Worm (Caenorhabditis elegans) whole organism, L1 larva: ENCODE measurements around the gene ngn-1.
A peak's percentile ranks its signal among the peaks of the same experiment; 100 is the strongest.

Experiments
- C04F5.9 ChIP-seq: sonication (generic microtip); optimal IDR thresholded peaks from 2 replicates; lab custom pipeline; 2016; ENCODE audit warnings: missing genetic modification characterization, missing compliant biosample characterization
- C16A3.4 ChIP-seq: fragments of 150-350 bp; optimal IDR thresholded peaks from 2 replicates; lab custom pipeline; 2014; ENCODE audit warnings: missing biosample characterization, missing genetic modification characterization
- C34B4.2 ChIP-seq: sonication (generic microtip); optimal IDR thresholded peaks from 2 replicates; lab custom pipeline; 2017; ENCODE audit warnings: mild to moderate bottlenecking, missing genetic modification characterization, missing compliant biosample characterization
- aha-1 ChIP-seq: fragments of 150-350 bp; optimal IDR thresholded peaks from 2 replicates; lab custom pipeline; 2014; ENCODE audit warnings: missing biosample characterization, missing genetic modification characterization
- blmp-1 ChIP-seq: fragments of 150-350 bp; optimal IDR thresholded peaks from 2 replicates; lab custom pipeline; 2014; ENCODE audit warnings: missing biosample characterization, missing genetic modification characterization
- ceh-8 ChIP-seq: fragments of 200-800 bp; sonication (Bioruptor generic); optimal IDR thresholded peaks from 2 replicates; lab custom pipeline; 2018; ENCODE audit warnings: mild to moderate bottlenecking, missing genetic modification characterization, moderate library complexity, missing compliant biosample characterization
- ceh-82 ChIP-seq, 3 experiments: fragments of 150-350 bp in 1 of 3; sonication (generic microtip) in 2 of 3; optimal IDR thresholded peaks; 2 replicates each; lab custom pipeline; 2014 to 2017; ENCODE audit warnings: missing biosample characterization in 3 of 3, missing genetic modification characterization in 3 of 3
- ceh-88 ChIP-seq: fragments of 200-800 bp; sonication (Bioruptor generic); IDR thresholded peaks from 2 replicates; pipeline ENCODE4 v1.3.6; 2022; ENCODE audit warnings: missing genetic modification characterization, missing compliant biosample characterization
- dpl-1 ChIP-seq, 3 experiments: fragments of 150-350 bp in 2 of 3; sonication (generic microtip) in 1 of 3; optimal IDR thresholded peaks; 2 replicates each; lab custom pipeline; 2014 to 2017; ENCODE audit warnings: missing biosample characterization in 3 of 3, missing genetic modification characterization in 3 of 3, missing genetic modification reagents in 3 of 3
- efl-1 ChIP-seq, 4 experiments: fragments of 150-350 bp; optimal IDR thresholded peaks in 3 of 4; peaks in 1 of 4; 1 replicate in 1 of 4; 2 replicates in 3 of 4; lab custom pipeline; 2014; ENCODE audit warnings: missing biosample characterization in 2 of 4, missing genetic modification characterization in 2 of 4, missing genetic modification reagents in 2 of 4
- elt-3 ChIP-seq, 6 experiments: fragments of 150-350 bp in 1 of 6; sonication (generic microtip); optimal IDR thresholded peaks; 2 replicates each; lab custom pipeline; 2017 to 2018; ENCODE audit warnings: missing biosample characterization in 6 of 6, missing genetic modification characterization in 6 of 6, inconsistent platforms in 1 of 6
- fkh-4 ChIP-seq: sonication (generic microtip); optimal IDR thresholded peaks from 2 replicates; lab custom pipeline; 2016; ENCODE audit warnings: missing compliant biosample characterization, missing genetic modification characterization, borderline replicate concordance
- fos-1 ChIP-seq: fragments of 150-350 bp; optimal IDR thresholded peaks from 2 replicates; lab custom pipeline; 2014; ENCODE audit warnings: missing biosample characterization, missing genetic modification characterization
- grh-1 ChIP-seq: fragments of 200-800 bp; sonication (Bioruptor generic); IDR thresholded peaks from 2 replicates; pipeline ENCODE4 v1.3.6; 2022; ENCODE audit warnings: missing genetic modification reagents, missing genetic modification characterization, missing compliant biosample characterization
- hlh-17 ChIP-seq: fragments of 200-800 bp; sonication (Bioruptor generic); optimal IDR thresholded peaks from 2 replicates; lab custom pipeline; 2018; ENCODE audit warnings: missing genetic modification characterization, mild to moderate bottlenecking, missing compliant biosample characterization, moderate library complexity, borderline replicate concordance
- hlh-4 ChIP-seq: sonication (generic microtip); optimal IDR thresholded peaks from 2 replicates; lab custom pipeline; 2016; ENCODE audit warnings: mild to moderate bottlenecking, missing genetic modification characterization, missing compliant biosample characterization
- hpl-2 ChIP-seq: fragments of 150-350 bp; optimal IDR thresholded peaks from 2 replicates; lab custom pipeline; 2014; ENCODE audit warnings: missing biosample characterization, missing genetic modification reagents, missing genetic modification characterization
- isw-1 ChIP-seq: fragments of 200-800 bp; sonication (Bioruptor generic); IDR thresholded peaks from 2 replicates; pipeline ENCODE4 v1.3.6; 2022; ENCODE audit warnings: missing genetic modification characterization, missing compliant biosample characterization
- jun-1 ChIP-seq: fragments of 150-350 bp; optimal IDR thresholded peaks from 2 replicates; lab custom pipeline; 2014; ENCODE audit warnings: missing biosample characterization, missing genetic modification reagents, missing genetic modification characterization
- lin-14 ChIP-seq: fragments of 200-800 bp; sonication (Bioruptor generic); optimal IDR thresholded peaks from 2 replicates; lab custom pipeline; 2018; ENCODE audit warnings: mild to moderate bottlenecking, missing genetic modification characterization, moderate library complexity, missing compliant biosample characterization
- lin-15B ChIP-seq: fragments of 150-350 bp; sonication (generic microtip); optimal IDR thresholded peaks from 3 replicates; lab custom pipeline; 2014; ENCODE audit warnings: missing biosample characterization, missing genetic modification characterization
- lin-35 ChIP-seq, 2 experiments: fragments of 150-350 bp; optimal IDR thresholded peaks; 2 replicates each; lab custom pipeline; 2014; ENCODE audit warnings: missing biosample characterization in 2 of 2, missing genetic modification characterization in 2 of 2, missing genetic modification reagents in 2 of 2
- lin-39 ChIP-seq: fragments of 150-350 bp; optimal IDR thresholded peaks from 2 replicates; lab custom pipeline; 2014; ENCODE audit warnings: missing biosample characterization, missing genetic modification reagents, missing genetic modification characterization
- lsy-2 ChIP-seq, 2 experiments: fragments of 150-350 bp; optimal IDR thresholded peaks; 2 replicates each; lab custom pipeline; 2014; ENCODE audit warnings: missing biosample characterization in 2 of 2, missing genetic modification characterization in 2 of 2
- mab-9 ChIP-seq: fragments of 200-800 bp; sonication (Bioruptor generic); IDR thresholded peaks from 2 replicates; pipeline ENCODE4 v1.3.6; 2022; ENCODE audit warnings: missing genetic modification reagents, missing genetic modification characterization, missing compliant biosample characterization
- mef-2 ChIP-seq: fragments of 150-350 bp; optimal IDR thresholded peaks from 2 replicates; lab custom pipeline; 2014; ENCODE audit warnings: missing biosample characterization, missing genetic modification characterization
- nhr-11 ChIP-seq: fragments of 150-350 bp; optimal IDR thresholded peaks from 2 replicates; lab custom pipeline; 2014; ENCODE audit warnings: missing biosample characterization, missing genetic modification characterization
- nhr-12 ChIP-seq: sonication (generic microtip); optimal IDR thresholded peaks from 2 replicates; lab custom pipeline; 2017; ENCODE audit warnings: missing biosample characterization, missing genetic modification characterization
- nhr-28 ChIP-seq: fragments of 150-350 bp; optimal IDR thresholded peaks from 2 replicates; lab custom pipeline; 2014; ENCODE audit warnings: missing biosample characterization, missing genetic modification characterization
- nhr-71 ChIP-seq: sonication (generic microtip); optimal IDR thresholded peaks from 2 replicates; lab custom pipeline; 2016; ENCODE audit warnings: mild to moderate bottlenecking, missing genetic modification characterization, moderate library complexity, missing compliant biosample characterization
- nhr-76 ChIP-seq: sonication (generic microtip); optimal IDR thresholded peaks from 2 replicates; lab custom pipeline; 2017; ENCODE audit warnings: missing biosample characterization, missing genetic modification characterization
- nhr-77 ChIP-seq: fragments of 150-350 bp; optimal IDR thresholded peaks from 2 replicates; lab custom pipeline; 2014; ENCODE audit warnings: missing biosample characterization, missing genetic modification characterization
- nhr-85 ChIP-seq: sonication (generic microtip); peaks from one replicate; lab custom pipeline; 2016; ENCODE audit warnings: missing genetic modification characterization, inconsistent platforms, missing compliant biosample characterization
- nhr-90 ChIP-seq: sonication (generic microtip); optimal IDR thresholded peaks from 2 replicates; lab custom pipeline; 2016; ENCODE audit warnings: mild to moderate bottlenecking, missing genetic modification characterization, missing compliant biosample characterization; ENCODE audit not compliant: poor library complexity
- pax-3 ChIP-seq: fragments of 200-800 bp; sonication (Bioruptor generic); optimal IDR thresholded peaks from 2 replicates; lab custom pipeline; 2018; ENCODE audit warnings: mild to moderate bottlenecking, missing genetic modification characterization, moderate library complexity, missing compliant biosample characterization
- pqm-1 ChIP-seq: sonication (generic microtip); optimal IDR thresholded peaks from 3 replicates; lab custom pipeline; 2017; ENCODE audit warnings: missing biosample characterization, missing genetic modification characterization
- rnt-1 ChIP-seq: sonication (generic microtip); optimal IDR thresholded peaks from 2 replicates; lab custom pipeline; 2016; ENCODE audit warnings: mild to moderate bottlenecking, missing genetic modification characterization, moderate library complexity, missing compliant biosample characterization
- sptf-1 ChIP-seq: fragments of 150-350 bp; optimal IDR thresholded peaks from 2 replicates; lab custom pipeline; 2014; ENCODE audit warnings: missing biosample characterization, missing genetic modification characterization
- sup-37 ChIP-seq: fragments of 200-800 bp; sonication (Bioruptor generic); optimal IDR thresholded peaks from 2 replicates; lab custom pipeline; 2018; ENCODE audit warnings: mild to moderate bottlenecking, missing genetic modification characterization, missing compliant biosample characterization
- swsn-7 ChIP-seq: sonication (generic microtip); optimal IDR thresholded peaks from 2 replicates; lab custom pipeline; 2016; ENCODE audit warnings: missing genetic modification characterization, missing compliant biosample characterization
- tlp-1 ChIP-seq: fragments of 150-350 bp; optimal IDR thresholded peaks from 2 replicates; lab custom pipeline; 2014; ENCODE audit warnings: missing biosample characterization, missing genetic modification characterization
- unc-130 ChIP-seq: fragments of 150-350 bp; optimal IDR thresholded peaks from 2 replicates; lab custom pipeline; 2017; ENCODE audit warnings: missing biosample characterization, missing genetic modification characterization, inconsistent platforms
- unc-30 ChIP-seq: sonication (generic microtip); optimal IDR thresholded peaks from 2 replicates; lab custom pipeline; 2017; ENCODE audit warnings: missing biosample characterization, missing genetic modification characterization
- unc-98 ChIP-seq: fragments of 200-800 bp; sonication (Bioruptor generic); IDR thresholded peaks from 2 replicates; pipeline ENCODE4 v1.3.6; 2022; ENCODE audit warnings: missing genetic modification characterization, missing compliant biosample characterization
- xbp-1 ChIP-seq: sonication (generic microtip); optimal IDR thresholded peaks from 2 replicates; lab custom pipeline; 2016; ENCODE audit warnings: missing genetic modification characterization, missing compliant biosample characterization
- ztf-11 ChIP-seq, 2 experiments: sonication (generic microtip); optimal IDR thresholded peaks; 2 replicates each; lab custom pipeline; 2016 to 2017; ENCODE audit warnings: missing genetic modification characterization in 2 of 2, missing biosample characterization in 1 of 2, missing compliant biosample characterization in 1 of 2

Gene ngn-1

ce11 chrIV:2642673-2643072, 14.6 kb upstream of the ngn-1 start, which contains the start of gene ric-8:
TSS of gene ric-8 (plus strand) at chrIV:2642973.
- TF ChIP-seq nhr-71 (tag; lab: Kevin White, UChicago) (no peak), efl-1 (optimal IDR thresholded peaks at IDR 0.05; lab: Kevin White, UChicago) (no peak), efl-1 (GFP tag; optimal IDR thresholded peaks at IDR 0.05 in 1 of 2; lab: Kevin White, UChicago) (peak in 1 of 2 experiments; percentile 3)

- TF ChIP-seq efl-1 (optimal IDR thresholded peaks at IDR 0.05; lab: Kevin White, UChicago) (peak; percentile 4 to 52), efl-1 (GFP tag; optimal IDR thresholded peaks at IDR 0.05 in 1 of 2; lab: Kevin White, UChicago) (peak; percentile 62 to 66), lsy-2 (tag; optimal IDR thresholded peaks at IDR 0.05; lab: Kevin White, UChicago) (peak in 1 of 2 experiments; percentile 0), lin-35 (GFP tag; optimal IDR thresholded peaks at IDR 0.05; lab: Kevin White, UChicago) (peak in 1 of 2 experiments; percentile 35), lin-15B (no peak), dpl-1 (GFP tag; optimal IDR thresholded peaks at IDR 0.05; lab: Kevin White, UChicago) (peak in 2 of 3 experiments; percentile 8 to 50)
Measured at ce11 chrIV:2642054-2642453, 14.0 kb upstream of the ngn-1 start.

- no peak for TF ChIP-seq nhr-12
- no peak for TF ChIP-seq mef-2
- TF ChIP-seq ztf-11 (tag; optimal IDR thresholded peaks at IDR 0.05; lab: Kevin White, UChicago) = peak in 1 of 2 experiments; percentile 67
- peak; percentile 85 for TF ChIP-seq lin-15B
- no peak for TF ChIP-seq C34B4.2 (tag; lab: Kevin White, UChicago)
- no peak for TF ChIP-seq lin-14
- TF ChIP-seq efl-1 (optimal IDR thresholded peaks at IDR 0.05; lab: Kevin White, UChicago) = peak; percentile 87 to 94
- peak; percentile 94 to 99 for TF ChIP-seq efl-1 (GFP tag; optimal IDR thresholded peaks at IDR 0.05 in 1 of 2; lab: Kevin White, UChicago)
- peak; percentile 76 for TF ChIP-seq unc-130 (tag; lab: Kevin White, UChicago)
- TF ChIP-seq isw-1 (GFP tag; lab: Robert Waterston, UW) = peak; percentile 81
- peak; percentile 82 for TF ChIP-seq swsn-7
- TF ChIP-seq lsy-2 (tag; optimal IDR thresholded peaks at IDR 0.05; lab: Kevin White, UChicago) = peak; percentile 92
- TF ChIP-seq ceh-8 (GFP tag; lab: Kevin White, UChicago) = peak; percentile 53
- peak; percentile 77 for TF ChIP-seq lin-39 (tag; lab: Kevin White, UChicago)
- no peak for TF ChIP-seq pqm-1
- peak; percentile 11 for TF ChIP-seq fkh-4 (tag; lab: Kevin White, UChicago)
- peak; percentile 48 for TF ChIP-seq blmp-1 (tag; lab: Kevin White, UChicago)
- TF ChIP-seq aha-1 (tag; lab: Kevin White, UChicago) = peak; percentile 46
- no peak for TF ChIP-seq hlh-4
- TF ChIP-seq nhr-28 (tag; lab: Kevin White, UChicago) = no peak
- no peak for TF ChIP-seq hlh-17 (GFP tag; lab: Kevin White, UChicago)
- peak; percentile 51 for TF ChIP-seq nhr-11 (tag; lab: Kevin White, UChicago)
- peak; percentile 92 to 94 (median 94) for TF ChIP-seq dpl-1 (GFP tag; optimal IDR thresholded peaks at IDR 0.05; lab: Kevin White, UChicago)
- peak; percentile 68 for TF ChIP-seq C16A3.4 (tag; lab: Kevin White, UChicago)
- peak; percentile 76 to 90 (median 85) for TF ChIP-seq ceh-82 (tag; optimal IDR thresholded peaks at IDR 0.05; lab: Kevin White, UChicago)
- 0 out of 2 replicates have a peak, but pooled peaks have one; percentile 5 for TF ChIP-seq unc-98 (GFP tag; lab: Robert Waterston, UW)
- peak; percentile 84 for TF ChIP-seq nhr-85
- TF ChIP-seq jun-1 (tag; lab: Kevin White, UChicago) = peak; percentile 65
- TF ChIP-seq sptf-1 (tag; lab: Kevin White, UChicago) = no peak
- TF ChIP-seq mab-9 (GFP tag; lab: Robert Waterston, UW) = peak; percentile 58
- peak in 2 of 6 experiments; percentile 55 to 61 for TF ChIP-seq elt-3 (tag; optimal IDR thresholded peaks at IDR 0.05; lab: Kevin White, UChicago)
- TF ChIP-seq grh-1 = peak; percentile 70
- TF ChIP-seq sup-37 = peak; percentile 13
- peak; percentile 50 for TF ChIP-seq fos-1 (tag; lab: Kevin White, UChicago)
- peak; percentile 43 for TF ChIP-seq C04F5.9 (tag; lab: Kevin White, UChicago)
- TF ChIP-seq tlp-1 (tag; lab: Kevin White, UChicago) = no peak
- no peak for TF ChIP-seq hpl-2 (GFP tag; lab: Kevin White, UChicago)
- TF ChIP-seq xbp-1 = peak; percentile 79
- no peak for TF ChIP-seq unc-30 (tag; lab: Kevin White, UChicago)
- TF ChIP-seq ceh-88 (GFP tag; lab: Robert Waterston, UW) = peak; percentile 23; the same call in 1 of the 2 replicates
- peak; percentile 43 for TF ChIP-seq nhr-77 (tag; lab: Kevin White, UChicago)
- no peak for TF ChIP-seq nhr-76 (tag; lab: Kevin White, UChicago)
- TF ChIP-seq pax-3 = peak; percentile 72
- peak; percentile 89 for TF ChIP-seq rnt-1
- TF ChIP-seq nhr-90 (tag; lab: Kevin White, UChicago) = peak; percentile 81
Measured at ce11 chrIV:2640950-2641349, 12.9 kb upstream of the ngn-1 start, which contains the start of the genes mdf-2 and nduv-3. TSS of gene mdf-2 (minus strand) at chrIV:2641125. TSS of gene nduv-3 (plus strand) at chrIV:2641310.
